Fruit fly (Drosophila melanogaster) whole organism, embryonic: ENCODE results near the gene CG32668.

Source experiments
- Ada2b ChIP-seq: fragments of 200-800 bp; sonication (Bioruptor generic); IDR thresholded peaks from 2 replicates; pipeline ENCODE4 v1.3.6; 2022; ENCODE audit warnings: missing biosample characterization, missing genetic modification characterization
- Atf3 ChIP-seq: fragments of 200-800 bp; sonication (Bioruptor generic); optimal IDR thresholded peaks from 3 replicates; lab custom pipeline; 2016; ENCODE audit warnings: missing biosample characterization, missing genetic modification characterization
- Awh ChIP-seq: fragments of 200-800 bp; sonication (Bioruptor generic); IDR thresholded peaks from 2 replicates; pipeline ENCODE4, ENCODE4 v1.3.6; 2022; ENCODE audit warnings: missing biosample characterization, missing genetic modification characterization
- CG1024 ChIP-seq: fragments of 200-800 bp; sonication (Bioruptor generic); IDR thresholded peaks from 2 replicates; pipeline ENCODE4 v1.3.6; 2022; ENCODE audit warnings: missing biosample characterization, missing genetic modification characterization
- CG11093 ChIP-seq: fragments of 200-800 bp; sonication (Bioruptor generic); IDR thresholded peaks from 3 replicates; pipeline ENCODE4 v1.3.6; 2022; ENCODE audit warnings: missing biosample characterization, missing genetic modification characterization
- CG12391 ChIP-seq: fragments of 200-800 bp; sonication (Bioruptor generic); optimal IDR thresholded peaks from 3 replicates; lab custom pipeline; 2018; ENCODE audit warnings: missing biosample characterization, mild to moderate bottlenecking, missing genetic modification characterization, moderate library complexity
- CG12942 ChIP-seq: fragments of 200-800 bp; sonication (Bioruptor generic); optimal IDR thresholded peaks from 3 replicates; lab custom pipeline; 2016; ENCODE audit warnings: missing biosample characterization, missing genetic modification characterization
- CG13287 ChIP-seq: fragments of 200-800 bp; sonication (Bioruptor generic); IDR thresholded peaks from 2 replicates; pipeline ENCODE4 v1.3.6; 2022; ENCODE audit warnings: missing biosample characterization, missing genetic modification characterization; ENCODE audit not compliant: partially characterized antibody
- CG17186 ChIP-seq: fragments of 200-800 bp; sonication (Bioruptor generic); optimal IDR thresholded peaks from 3 replicates; lab custom pipeline; 2017; ENCODE audit warnings: missing biosample characterization, missing genetic modification reagents, missing genetic modification characterization
- CG34422 ChIP-seq: fragments of 200-800 bp; sonication (Bioruptor generic); IDR thresholded peaks from 3 replicates; pipeline ENCODE4 v1.3.6; 2022; ENCODE audit warnings: missing biosample characterization, missing genetic modification characterization
- CG3726 ChIP-seq: fragments of 200-800 bp; sonication (Bioruptor generic); IDR thresholded peaks from 3 replicates; pipeline ENCODE4, ENCODE4 v1.3.6; 2022; ENCODE audit warnings: missing biosample characterization, missing genetic modification characterization
- CG3995 ChIP-seq: fragments of 200-800 bp; sonication (Bioruptor generic); optimal IDR thresholded peaks from 3 replicates; lab custom pipeline; 2016; ENCODE audit warnings: missing biosample characterization, missing genetic modification characterization
- CG4404 ChIP-seq: fragments of 200-800 bp; sonication (Bioruptor generic); IDR thresholded peaks from 2 replicates; pipeline ENCODE4 v1.3.6; 2022; ENCODE audit warnings: missing biosample characterization, missing genetic modification characterization
- CG4820 ChIP-seq: fragments of 200-800 bp; sonication (Bioruptor generic); optimal IDR thresholded peaks from 3 replicates; lab custom pipeline; 2016; ENCODE audit warnings: missing biosample characterization, missing genetic modification characterization
- CG6683 ChIP-seq: fragments of 200-800 bp; sonication (Bioruptor generic); optimal IDR thresholded peaks from 2 replicates; lab custom pipeline; 2017; ENCODE audit warnings: missing biosample characterization, mild to moderate bottlenecking, missing genetic modification characterization, missing genetic modification reagents
- CG6791 ChIP-seq: fragments of 200-800 bp; sonication (Bioruptor generic); IDR thresholded peaks from 3 replicates; pipeline ENCODE4 v1.3.6; 2022; ENCODE audit warnings: missing biosample characterization, missing genetic modification characterization; ENCODE audit not compliant: partially characterized antibody
- CG7786 ChIP-seq: fragments of 200-800 bp; sonication (Bioruptor generic); optimal IDR thresholded peaks from 2 replicates; lab custom pipeline; 2016; ENCODE audit warnings: missing biosample characterization, missing genetic modification characterization
- CG7928 ChIP-seq: fragments of 200-800 bp; sonication (Bioruptor generic); optimal IDR thresholded peaks from 2 replicates; lab custom pipeline; 2017; ENCODE audit warnings: missing biosample characterization, mild to moderate bottlenecking, missing genetic modification characterization
- CG8944 ChIP-seq: fragments of 200-800 bp; sonication (Bioruptor generic); optimal IDR thresholded peaks from 3 replicates; lab custom pipeline; 2016; ENCODE audit warnings: missing biosample characterization, missing genetic modification characterization
- CTCF ChIP-seq: fragments of 200-800 bp; sonication (Bioruptor generic); optimal IDR thresholded peaks from 2 replicates; lab custom pipeline; 2017; ENCODE audit warnings: missing biosample characterization, mild to moderate bottlenecking, missing genetic modification characterization, moderate library complexity
- Dp ChIP-seq: fragments of 200-800 bp; sonication (Bioruptor generic); optimal IDR thresholded peaks from 2 replicates; lab custom pipeline; 2018; ENCODE audit warnings: missing biosample characterization, mild to moderate bottlenecking, missing genetic modification characterization, moderate library complexity
- E2f1 ChIP-seq: fragments of 200-800 bp; sonication (Bioruptor generic); IDR thresholded peaks from 2 replicates; pipeline ENCODE4 v1.3.6; 2022; ENCODE audit warnings: missing biosample characterization, missing genetic modification characterization
- Ets65A ChIP-seq: fragments of 200-800 bp; sonication (Bioruptor generic); peaks from one replicate; lab custom pipeline; 2016; ENCODE audit warnings: missing biosample characterization, missing genetic modification characterization
- Gug ChIP-seq: fragments of 200-800 bp; sonication (Bioruptor generic); IDR thresholded peaks from 4 replicates; pipeline ENCODE4 v1.3.6; 2022; ENCODE audit warnings: missing biosample characterization, missing genetic modification characterization
- Hey ChIP-seq: fragments of 200-800 bp; sonication (Bioruptor generic); optimal IDR thresholded peaks from 3 replicates; lab custom pipeline; 2018; ENCODE audit warnings: missing biosample characterization, mild to moderate bottlenecking, missing genetic modification characterization
- Hsf ChIP-seq: fragments of 200-800 bp; sonication (Bioruptor generic); optimal IDR thresholded peaks from 3 replicates; lab custom pipeline; 2016; ENCODE audit warnings: missing biosample characterization, missing genetic modification characterization
- Mrtf ChIP-seq: fragments of 200-800 bp; sonication (Bioruptor generic); IDR thresholded peaks from 3 replicates; pipeline ENCODE4 v1.3.6; 2022; ENCODE audit warnings: missing biosample characterization, missing genetic modification characterization
- Oli ChIP-seq: fragments of 200-800 bp; sonication (Bioruptor generic); optimal IDR thresholded peaks from 2 replicates; lab custom pipeline; 2018; ENCODE audit warnings: missing biosample characterization, mild to moderate bottlenecking, missing genetic modification characterization, moderate library complexity
- Xrp1 ChIP-seq: fragments of 200-800 bp; sonication (Bioruptor generic); IDR thresholded peaks from 2 replicates; pipeline ENCODE4 v1.3.6; 2022; ENCODE audit warnings: missing biosample characterization, missing genetic modification characterization
- ara ChIP-seq: fragments of 200-800 bp; sonication (Bioruptor generic); IDR thresholded peaks from 2 replicates; pipeline ENCODE4 v1.3.6; 2022; ENCODE audit warnings: missing biosample characterization, missing genetic modification characterization
- fru ChIP-seq: fragments of >200 bp; optimal IDR thresholded peaks from 2 replicates; lab custom pipeline; 2017
- h ChIP-seq: fragments of >200 bp; optimal IDR thresholded peaks from 2 replicates; lab custom pipeline; 2017
- insv ChIP-seq, 2 experiments: fragments of 200-800 bp; sonication (Bioruptor generic); optimal IDR thresholded peaks; 3 replicates each; lab custom pipeline; 2016 to 2018; ENCODE audit warnings: missing biosample characterization in 2 of 2, missing genetic modification characterization in 2 of 2
- lbe ChIP-seq: fragments of 200-800 bp; sonication (Bioruptor generic); optimal IDR thresholded peaks from 2 replicates; lab custom pipeline; 2016; ENCODE audit warnings: missing biosample characterization, mild to moderate bottlenecking, missing genetic modification characterization
- mam ChIP-seq: fragments of 200-800 bp; sonication (Bioruptor generic); optimal IDR thresholded peaks from 3 replicates; lab custom pipeline; 2016; ENCODE audit warnings: missing biosample characterization, missing genetic modification characterization
- mirr ChIP-seq: fragments of 200-800 bp; sonication (Bioruptor generic); optimal IDR thresholded peaks from 3 replicates; lab custom pipeline; 2018; ENCODE audit warnings: missing biosample characterization, mild to moderate bottlenecking, missing genetic modification characterization
- onecut ChIP-seq: fragments of 200-800 bp; sonication (Bioruptor generic); IDR thresholded peaks from 2 replicates; pipeline ENCODE4 v1.3.6; 2022; ENCODE audit warnings: missing biosample characterization, missing genetic modification characterization
- scrt ChIP-seq: fragments of 200-800 bp; sonication (Bioruptor generic); optimal IDR thresholded peaks from 2 replicates; lab custom pipeline; 2018; ENCODE audit warnings: missing biosample characterization, mild to moderate bottlenecking, missing genetic modification characterization, moderate library complexity
- sisA ChIP-seq: fragments of 200-800 bp; sonication (Bioruptor generic); IDR thresholded peaks from 2 replicates; pipeline ENCODE4 v1.3.6; 2022; ENCODE audit warnings: missing biosample characterization, missing genetic modification characterization
- sr ChIP-seq: fragments of 200-800 bp; sonication (Bioruptor generic); IDR thresholded peaks from 3 replicates; pipeline ENCODE4 v1.3.6; 2022; ENCODE audit warnings: missing biosample characterization, missing genetic modification characterization
- tup ChIP-seq: fragments of 200-800 bp; sonication (Bioruptor generic); optimal IDR thresholded peaks from 2 replicates; lab custom pipeline; 2016; ENCODE audit warnings: missing biosample characterization, mild to moderate bottlenecking, missing genetic modification characterization, moderate library complexity
- unpg ChIP-seq: fragments of 200-800 bp; sonication (Bioruptor generic); optimal IDR thresholded peaks from 3 replicates; lab custom pipeline; 2018; ENCODE audit warnings: missing biosample characterization, mild to moderate bottlenecking, missing genetic modification characterization, moderate library complexity
- yki ChIP-seq: fragments of >200 bp; optimal IDR thresholded peaks from 3 replicates; lab custom pipeline; 2018

The CG32668 gene

DNA sequence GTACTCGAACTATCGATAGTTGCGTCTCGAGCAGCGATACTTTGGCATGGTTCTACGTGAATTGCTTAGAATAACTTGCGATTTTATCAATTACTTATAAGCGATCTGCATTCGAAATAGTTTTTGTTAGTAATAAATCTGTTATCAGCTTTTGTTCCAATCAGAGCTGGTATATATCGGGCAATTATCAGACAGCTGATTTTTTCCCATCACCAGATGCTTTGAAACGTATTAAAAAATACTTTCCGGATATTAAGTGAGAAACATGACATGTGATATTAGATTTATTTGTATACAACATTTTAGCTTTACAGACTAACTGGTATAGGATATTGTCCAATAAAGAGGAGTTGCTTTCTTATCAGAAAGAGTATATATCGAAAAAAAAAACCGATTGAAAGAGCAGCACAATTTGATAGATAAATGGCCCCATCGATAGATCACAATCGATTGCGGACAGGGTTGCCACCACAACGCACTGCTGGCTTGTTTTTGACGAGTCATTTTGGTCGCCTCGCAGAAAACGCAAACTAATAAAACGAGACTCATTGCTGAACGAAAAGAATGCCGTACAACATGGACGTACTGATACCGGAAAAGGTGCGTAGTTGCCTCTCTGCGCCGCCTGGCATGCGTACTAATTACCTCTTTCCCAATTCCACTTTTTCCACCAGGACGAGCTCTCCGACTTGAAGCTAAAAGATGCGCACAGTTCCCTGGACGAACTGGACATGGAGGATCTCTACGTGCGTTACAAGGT is 34.6 kb downstream of the CG32668 start, which contains the start of gene Rpt3 (continued):
- TF ChIP-seq insv (GFP tag; optimal IDR thresholded peaks at IDR 0.05; lab: Kevin White, UChicago) (peak; percentile 66 to 96), unpg (GFP tag; lab: Kevin White, UChicago) (no peak), Xrp1 (GFP tag; lab: Robert Waterston, UW) (no peak), ara (GFP tag; lab: Robert Waterston, UW) (no peak), tup (GFP tag; lab: Kevin White, UChicago) (no peak), CTCF (no peak), Dp (GFP tag; lab: Kevin White, UChicago) (peak; percentile 15), fru (lab: Kevin White, UChicago) (no peak), CG6683 (GFP tag; lab: Kevin White, UChicago) (no peak), CG13287 (GFP tag; lab: Robert Waterston, UW) (peak; percentile 78), Gug (GFP tag; lab: Robert Waterston, UW) (no peak), Atf3 (GFP tag; lab: Kevin White, UChicago) (no peak), CG1024 (GFP tag; lab: Robert Waterston, UW) (no peak), scrt (no peak), sr (GFP tag; lab: Robert Waterston, UW) (no peak), Mrtf (GFP tag; lab: Robert Waterston, UW) (no peak), Oli (tag; lab: Kevin White, UChicago) (no peak), Ada2b (GFP tag; lab: Robert Waterston, UW) (no peak), yki (lab: Kevin White, UChicago) (no peak), Ets65A (GFP tag; lab: Kevin White, UChicago) (peak; percentile 40), mam (peak; percentile 0), Hey (tag; lab: Kevin White, UChicago) (no peak), CG3726 (no peak), CG11093 (GFP tag; lab: Robert Waterston, UW) (no peak), CG12391 (tag; lab: Kevin White, UChicago) (peak; percentile 16), Hsf (GFP tag; lab: Kevin White, UChicago) (peak; percentile 6), CG34422 (GFP tag; lab: Robert Waterston, UW) (no peak), lbe (GFP tag; lab: Kevin White, UChicago) (no peak), CG3995 (GFP tag; lab: Kevin White, UChicago) (no peak), mirr (GFP tag; lab: Kevin White, UChicago) (no peak), CG8944 (GFP tag; lab: Kevin White, UChicago) (no peak), CG4820 (GFP tag; lab: Kevin White, UChicago) (no peak), CG7786 (GFP tag; lab: Kevin White, UChicago) (no peak), CG4404 (GFP tag; lab: Robert Waterston, UW) (no peak), E2f1 (GFP tag; lab: Robert Waterston, UW) (no peak), CG17186 (GFP tag; lab: Kevin White, UChicago) (peak; percentile 49), CG7928 (GFP tag; lab: Kevin White, UChicago) (no peak), sisA (GFP tag; lab: Robert Waterston, UW) (no peak), CG6791 (GFP tag; lab: Robert Waterston, UW) (peak; percentile 73), onecut (GFP tag; lab: Robert Waterston, UW) (no peak), h (no peak), CG12942 (no peak), Awh (no peak)
